Fruit fly (Drosophila melanogaster) whole organism, pupa: ENCODE data around the gene CG31717.

Source experiments
- CG12605 ChIP-seq: fragments of 200-800 bp; sonication (Bioruptor generic); IDR thresholded peaks from 2 replicates; pipeline ENCODE4 v1.3.6; 2022; ENCODE audit warnings: missing biosample characterization, missing genetic modification characterization
- CG17806 ChIP-seq: fragments of 200-800 bp; sonication (Bioruptor generic); optimal IDR thresholded peaks from 2 replicates; lab custom pipeline; 2018; ENCODE audit warnings: missing biosample characterization, mild to moderate bottlenecking, missing genetic modification characterization, moderate library complexity
- CG32121 ChIP-seq: fragments of 200-800 bp; sonication (Bioruptor generic); IDR thresholded peaks from 2 replicates; pipeline ENCODE4 v1.3.6; 2022; ENCODE audit warnings: missing biosample characterization, missing genetic modification characterization
- CG34367 ChIP-seq: fragments of 200-800 bp; sonication (Bioruptor generic); optimal IDR thresholded peaks from 2 replicates; lab custom pipeline; 2018; ENCODE audit warnings: missing biosample characterization, mild to moderate bottlenecking, missing genetic modification characterization
- CG4496 ChIP-seq: fragments of 200-800 bp; sonication (Bioruptor generic); IDR thresholded peaks from 3 replicates; pipeline ENCODE4 v1.3.6; 2022; ENCODE audit warnings: missing biosample characterization, missing genetic modification characterization
- CG8159 ChIP-seq: fragments of 200-800 bp; sonication (Bioruptor generic); optimal IDR thresholded peaks from 3 replicates; lab custom pipeline; 2018; ENCODE audit warnings: missing biosample characterization, mild to moderate bottlenecking, missing genetic modification characterization, moderate library complexity
- CG8301 ChIP-seq: fragments of 200-800 bp; sonication (Bioruptor generic); optimal IDR thresholded peaks from 2 replicates; lab custom pipeline; 2018; ENCODE audit warnings: missing biosample characterization, mild to moderate bottlenecking, missing genetic modification characterization
- D1 ChIP-seq: fragments of 200-800 bp; sonication (Bioruptor generic); optimal IDR thresholded peaks from 2 replicates; lab custom pipeline; 2018; ENCODE audit warnings: missing biosample characterization, mild to moderate bottlenecking, missing genetic modification characterization, moderate library complexity
- EcR ChIP-seq: fragments of 200-800 bp; sonication (Bioruptor generic); optimal IDR thresholded peaks from 3 replicates; lab custom pipeline; 2019; ENCODE audit warnings: missing biosample characterization, missing genetic modification characterization, mild to moderate bottlenecking, moderate library complexity, missing genetic modification reagents
- Ets98B ChIP-seq: fragments of 200-800 bp; sonication (Bioruptor generic); IDR thresholded peaks from 2 replicates; pipeline ENCODE4 v1.3.6; 2022; ENCODE audit warnings: missing biosample characterization, missing genetic modification characterization
- Pif1A ChIP-seq: fragments of 200-800 bp; sonication (Bioruptor generic); optimal IDR thresholded peaks from 3 replicates; lab custom pipeline; 2016; ENCODE audit warnings: missing biosample characterization, missing genetic modification characterization
- Snoo ChIP-seq: fragments of 200-800 bp; sonication (Bioruptor generic); optimal IDR thresholded peaks from 3 replicates; lab custom pipeline; 2017; ENCODE audit warnings: missing biosample characterization, mild to moderate bottlenecking, missing genetic modification characterization, inconsistent platforms
- fd96Ca ChIP-seq: fragments of 200-800 bp; sonication (Bioruptor generic); IDR thresholded peaks from 3 replicates; pipeline ENCODE4 v1.3.6; 2022; ENCODE audit warnings: missing biosample characterization, missing genetic modification characterization

DNA sequence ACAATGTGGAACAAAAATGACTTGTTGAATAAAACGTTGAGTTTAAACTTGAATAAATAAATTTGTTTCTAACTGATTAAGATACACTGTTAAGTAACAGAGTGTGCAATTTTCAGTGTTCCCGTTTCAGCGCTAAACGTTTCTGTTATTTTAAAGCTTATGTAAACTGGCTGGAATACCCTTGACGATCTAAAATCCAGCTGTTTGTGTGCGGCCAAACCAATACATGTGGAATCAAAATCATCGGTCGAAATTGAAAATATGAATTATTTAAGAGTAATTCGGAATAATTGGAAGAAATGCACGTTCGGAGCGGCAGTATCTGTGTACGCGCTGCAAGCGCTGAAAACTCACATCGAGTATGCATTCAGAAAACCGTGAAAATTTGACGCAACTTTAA, 19.3 kb downstream of the CG31717 start, which contains the start of gene Mulk:
- TF ChIP-seq EcR (GFP tag; lab: Kevin White, UChicago) (no peak), Pif1A (GFP tag; lab: Kevin White, UChicago) (no peak), CG4496 (no peak), D1 (tag; lab: Kevin White, UChicago) (no peak), Snoo (tag; lab: Kevin White, UChicago) (no peak), CG12605 (GFP tag; lab: Robert Waterston, UW) (no peak), Ets98B (GFP tag; lab: Robert Waterston, UW) (no peak), CG17806 (tag; lab: Kevin White, UChicago) (no peak), CG34367 (tag; lab: Kevin White, UChicago) (no peak), CG32121 (GFP tag; lab: Robert Waterston, UW) (no peak), CG8301 (tag; lab: Kevin White, UChicago) (no peak), fd96Ca (no peak), CG8159 (tag; lab: Kevin White, UChicago) (no peak)
